Worm (Caenorhabditis elegans) whole organism, L2 larva: ENCODE measurements around the gene F52E1.3.

Source experiments
- elt-3 ChIP-seq: sonication (generic microtip); optimal IDR thresholded peaks from 2 replicates; lab custom pipeline; 2017; ENCODE audit warnings: missing biosample characterization, missing genetic modification characterization
- lin-11 ChIP-seq: fragments of 150-350 bp; sonication (generic microtip); optimal IDR thresholded peaks from 2 replicates; lab custom pipeline; 2014; ENCODE audit warnings: missing biosample characterization, missing genetic modification characterization, inconsistent platforms, mixed read lengths
- mbf-1 ChIP-seq: sonication (generic microtip); optimal IDR thresholded peaks from 2 replicates; lab custom pipeline; 2017; ENCODE audit warnings: missing biosample characterization, missing genetic modification characterization
- nhr-12 ChIP-seq: fragments of 150-350 bp; optimal IDR thresholded peaks from 2 replicates; lab custom pipeline; 2014; ENCODE audit warnings: missing biosample characterization, missing genetic modification characterization
- unc-39 ChIP-seq: fragments of 150-350 bp; optimal IDR thresholded peaks from 2 replicates; lab custom pipeline; 2014; ENCODE audit warnings: missing biosample characterization, missing genetic modification characterization
- unc-62 ChIP-seq: fragments of 150-350 bp; optimal IDR thresholded peaks from 2 replicates; lab custom pipeline; 2014; ENCODE audit warnings: missing biosample characterization, missing genetic modification reagents, missing genetic modification characterization

- TF ChIP-seq lin-11 (tag; lab: Kevin White, UChicago) (no peak), elt-3 (tag; lab: Kevin White, UChicago) (no peak), mbf-1 (tag; lab: Kevin White, UChicago) (no peak), nhr-12 (no peak), unc-62 (no peak), unc-39 (no peak)
These were observed 11.6 kb downstream of the F52E1.3 start for ce11 chrV:8406155-8406554.
